Worm (Caenorhabditis elegans) whole organism, L4 larva: Measurements from ENCODE around the gene T01C1.4.
A peak's percentile ranks its signal among the peaks of the same experiment; 100 is the strongest.

ENCODE experiments used
- F26F4.8 ChIP-seq: fragments of 200-800 bp; sonication (Bioruptor generic); conservative IDR thresholded peaks from 2 replicates; pipeline ENCODE4 v1.3.6; 2022; ENCODE audit warnings: missing genetic modification characterization, missing compliant biosample characterization
- T20F7.1 ChIP-seq: fragments of 200-800 bp; sonication (Bioruptor generic); optimal IDR thresholded peaks from 2 replicates; lab custom pipeline; 2018; ENCODE audit warnings: mild to moderate bottlenecking, missing genetic modification characterization, missing compliant biosample characterization
- Y48G9A.11 ChIP-seq: fragments of 200-800 bp; sonication (Bioruptor generic); IDR thresholded peaks from 2 replicates; pipeline ENCODE4 v1.3.6; 2022; ENCODE audit warnings: missing genetic modification reagents, missing genetic modification characterization, missing compliant biosample characterization
- Y5F2A.4 ChIP-seq: fragments of 200-800 bp; sonication (Bioruptor generic); optimal IDR thresholded peaks from 2 replicates; lab custom pipeline; 2018; ENCODE audit warnings: mild to moderate bottlenecking, missing genetic modification characterization, missing compliant biosample characterization
- ZK337.2 ChIP-seq: fragments of 200-800 bp; sonication (Bioruptor generic); IDR thresholded peaks from 2 replicates; pipeline ENCODE4 v1.3.6; 2022; ENCODE audit warnings: missing genetic modification reagents, missing genetic modification characterization, missing compliant biosample characterization
- ama-1 ChIP-seq: fragments of 150-350 bp; optimal IDR thresholded peaks from 2 replicates; lab custom pipeline; 2014; ENCODE audit warnings: inconsistent platforms, mixed read lengths
- ceh-32 ChIP-seq: sonication (generic microtip); optimal IDR thresholded peaks from 2 replicates; lab custom pipeline; 2016; ENCODE audit warnings: mild to moderate bottlenecking, missing genetic modification characterization, missing compliant biosample characterization; ENCODE audit not compliant: poor library complexity
- ceh-44 ChIP-seq: fragments of 200-800 bp; sonication (Bioruptor generic); IDR thresholded peaks from 2 replicates; pipeline ENCODE4 v1.3.6; 2022; ENCODE audit warnings: missing genetic modification reagents, missing genetic modification characterization, missing compliant biosample characterization
- ceh-82 ChIP-seq: sonication (generic microtip); optimal IDR thresholded peaks from 2 replicates; lab custom pipeline; 2017; ENCODE audit warnings: missing biosample characterization, missing genetic modification characterization
- ces-1 ChIP-seq: fragments of 150-350 bp; sonication (generic microtip); optimal IDR thresholded peaks from 4 replicates; lab custom pipeline; 2014; ENCODE audit warnings: missing biosample characterization, missing genetic modification reagents, missing genetic modification characterization
- daf-12 ChIP-seq: fragments of 150-350 bp; optimal IDR thresholded peaks from 2 replicates; lab custom pipeline; 2014; ENCODE audit warnings: missing biosample characterization, missing genetic modification reagents, missing genetic modification characterization
- daf-16 ChIP-seq, 3 experiments: sonication (generic microtip); optimal IDR thresholded peaks; 2 replicates each; lab custom pipeline; 2016 to 2017; ENCODE audit warnings: missing genetic modification characterization in 3 of 3, missing genetic modification reagents in 3 of 3, mild to moderate bottlenecking in 2 of 3, missing compliant biosample characterization in 2 of 3, missing biosample characterization in 1 of 3, moderate library complexity in 1 of 3
- dmd-8 ChIP-seq: fragments of 200-800 bp; sonication (Bioruptor generic); IDR thresholded peaks from 2 replicates; pipeline ENCODE4 v1.3.6; 2022; ENCODE audit warnings: missing genetic modification characterization, missing compliant biosample characterization
- dmd-9 ChIP-seq: fragments of 200-800 bp; sonication (Bioruptor generic); IDR thresholded peaks from 2 replicates; pipeline ENCODE4 v1.3.6; 2022; ENCODE audit warnings: missing genetic modification reagents, missing genetic modification characterization, missing compliant biosample characterization
- dpl-1 ChIP-seq: fragments of 150-350 bp; optimal IDR thresholded peaks from 2 replicates; lab custom pipeline; 2014; ENCODE audit warnings: missing biosample characterization, missing genetic modification reagents, missing genetic modification characterization
- egl-43 ChIP-seq: fragments of 200-800 bp; sonication (Bioruptor generic); IDR thresholded peaks from 2 replicates; pipeline ENCODE4 v1.3.6; 2022; ENCODE audit warnings: missing genetic modification reagents, missing genetic modification characterization, missing compliant biosample characterization
- fkh-10 ChIP-seq: fragments of 150-350 bp; optimal IDR thresholded peaks from 2 replicates; lab custom pipeline; 2014; ENCODE audit warnings: missing biosample characterization, missing genetic modification reagents, missing genetic modification characterization
- gei-8 ChIP-seq: fragments of 200-800 bp; sonication (Bioruptor generic); optimal IDR thresholded peaks from 2 replicates; lab custom pipeline; 2018; ENCODE audit warnings: mild to moderate bottlenecking, missing genetic modification characterization, missing compliant biosample characterization
- hlh-11 ChIP-seq: fragments of 200-800 bp; sonication (Bioruptor generic); optimal IDR thresholded peaks from 2 replicates; lab custom pipeline; 2018; ENCODE audit warnings: mild to moderate bottlenecking, missing genetic modification characterization, missing compliant biosample characterization
- hlh-30 ChIP-seq: sonication (generic microtip); optimal IDR thresholded peaks from 2 replicates; lab custom pipeline; 2017; ENCODE audit warnings: antibody characterized with exemption, mild to moderate bottlenecking, missing genetic modification characterization, missing compliant biosample characterization; ENCODE audit not compliant: insufficient read depth
- jun-1 ChIP-seq: fragments of 150-350 bp; optimal IDR thresholded peaks from 2 replicates; lab custom pipeline; 2014; ENCODE audit warnings: missing biosample characterization, missing genetic modification reagents, missing genetic modification characterization
- lim-7 ChIP-seq: fragments of 200-800 bp; sonication (Bioruptor generic); IDR thresholded peaks from 2 replicates; pipeline ENCODE4 v1.3.6; 2022; ENCODE audit warnings: missing genetic modification characterization, missing compliant biosample characterization
- lin-13 ChIP-seq: fragments of 150-350 bp; optimal IDR thresholded peaks from 2 replicates; lab custom pipeline; 2014; ENCODE audit warnings: missing biosample characterization, missing genetic modification reagents, missing genetic modification characterization
- lin-15B ChIP-seq: fragments of 150-350 bp; sonication (generic microtip); optimal IDR thresholded peaks from 3 replicates; lab custom pipeline; 2014; ENCODE audit warnings: missing biosample characterization, missing genetic modification characterization
- lin-29 ChIP-seq: fragments of 200-800 bp; sonication (Bioruptor generic); IDR thresholded peaks from 2 replicates; pipeline ENCODE4 v1.3.6; 2022; ENCODE audit warnings: missing genetic modification reagents, missing genetic modification characterization, missing compliant biosample characterization
- lin-39 ChIP-seq: fragments of 150-350 bp; optimal IDR thresholded peaks from 2 replicates; lab custom pipeline; 2014; ENCODE audit warnings: missing biosample characterization, missing genetic modification reagents, missing genetic modification characterization
- madf-9 ChIP-seq: fragments of 200-800 bp; sonication (Bioruptor generic); conservative IDR thresholded peaks from 2 replicates; pipeline ENCODE4 v1.3.6; 2022; ENCODE audit warnings: missing genetic modification reagents, missing genetic modification characterization, missing compliant biosample characterization
- nhr-102 ChIP-seq: sonication (generic microtip); optimal IDR thresholded peaks from 2 replicates; lab custom pipeline; 2016; ENCODE audit warnings: mild to moderate bottlenecking, missing genetic modification characterization, moderate library complexity, missing compliant biosample characterization
- nhr-11 ChIP-seq: fragments of 150-350 bp; optimal IDR thresholded peaks from 2 replicates; lab custom pipeline; 2014; ENCODE audit warnings: missing biosample characterization, missing genetic modification characterization
- nhr-111 ChIP-seq: fragments of 200-800 bp; sonication (Bioruptor generic); optimal IDR thresholded peaks from 2 replicates; lab custom pipeline; 2018; ENCODE audit warnings: mild to moderate bottlenecking, missing genetic modification characterization, missing compliant biosample characterization
- nhr-25 ChIP-seq: sonication (generic microtip); optimal IDR thresholded peaks from 2 replicates; lab custom pipeline; 2017; ENCODE audit warnings: missing genetic modification characterization, mild to moderate bottlenecking, missing compliant biosample characterization, antibody characterized with exemption, moderate library complexity, borderline replicate concordance; ENCODE audit not compliant: insufficient read depth
- nhr-28 ChIP-seq: fragments of 150-350 bp; optimal IDR thresholded peaks from 2 replicates; lab custom pipeline; 2014; ENCODE audit warnings: missing biosample characterization, missing genetic modification characterization
- nhr-6 ChIP-seq: fragments of 150-350 bp; optimal IDR thresholded peaks from 2 replicates; lab custom pipeline; 2014; ENCODE audit warnings: missing biosample characterization, missing genetic modification characterization
- nhr-76 ChIP-seq: fragments of 150-350 bp; optimal IDR thresholded peaks from 2 replicates; lab custom pipeline; 2014; ENCODE audit warnings: missing biosample characterization, missing genetic modification characterization
- pha-4 ChIP-seq, 2 experiments: fragments of 150-350 bp in 1 of 2; fragments of 200-800 bp in 1 of 2; sonication (Bioruptor generic) in 1 of 2; IDR thresholded peaks in 1 of 2; optimal IDR thresholded peaks in 1 of 2; 2 replicates each; pipeline versions ENCODE4 v1.3.6 to Lab custom; 2014 to 2022; ENCODE audit warnings: missing genetic modification characterization in 2 of 2, missing genetic modification reagents in 2 of 2, missing biosample characterization in 1 of 2, missing compliant biosample characterization in 1 of 2
- php-3 ChIP-seq: fragments of 200-800 bp; sonication (Bioruptor generic); IDR thresholded peaks from 2 replicates; pipeline ENCODE4 v1.3.6; 2022; ENCODE audit warnings: missing genetic modification reagents, missing genetic modification characterization, missing compliant biosample characterization
- pqm-1 ChIP-seq: sonication (generic microtip); optimal IDR thresholded peaks from 2 replicates; lab custom pipeline; 2017; ENCODE audit warnings: missing biosample characterization, missing genetic modification characterization
- rbr-2 ChIP-seq: sonication (generic microtip); optimal IDR thresholded peaks from 2 replicates; lab custom pipeline; 2016; ENCODE audit warnings: missing genotype, missing genetic modification characterization, missing compliant biosample characterization
- sdz-12 ChIP-seq: fragments of 200-800 bp; sonication (Bioruptor generic); optimal IDR thresholded peaks from 2 replicates; lab custom pipeline; 2018; ENCODE audit warnings: mild to moderate bottlenecking, missing genetic modification characterization, missing compliant biosample characterization
- set-16 ChIP-seq: fragments of 200-800 bp; sonication (Bioruptor generic); IDR thresholded peaks from 2 replicates; pipeline ENCODE4 v1.3.6; 2022; ENCODE audit warnings: missing genetic modification reagents, missing genetic modification characterization, missing compliant biosample characterization
- snpc-1.2 ChIP-seq: fragments of 200-800 bp; sonication (Bioruptor generic); IDR thresholded peaks from 2 replicates; pipeline ENCODE4 v1.3.6; 2022; ENCODE audit warnings: missing genetic modification reagents, missing genetic modification characterization, missing compliant biosample characterization
- snpc-4 ChIP-seq: fragments of 150-350 bp; optimal IDR thresholded peaks from 2 replicates; lab custom pipeline; 2014; ENCODE audit warnings: missing biosample characterization, missing genetic modification characterization
- spr-3 ChIP-seq: fragments of 200-800 bp; sonication (Bioruptor generic); optimal IDR thresholded peaks from 2 replicates; lab custom pipeline; 2018; ENCODE audit warnings: mild to moderate bottlenecking, missing genetic modification characterization, missing compliant biosample characterization
- tag-97 ChIP-seq: fragments of 200-800 bp; sonication (Bioruptor generic); IDR thresholded peaks from 2 replicates; pipeline ENCODE4 v1.3.6; 2022; ENCODE audit warnings: missing genetic modification characterization, missing compliant biosample characterization
- unc-130 ChIP-seq: sonication (generic microtip); optimal IDR thresholded peaks from 2 replicates; lab custom pipeline; 2016; ENCODE audit warnings: missing genetic modification reagents, missing genetic modification characterization, missing compliant biosample characterization
- unc-39 ChIP-seq: sonication (generic microtip); optimal IDR thresholded peaks from 2 replicates; lab custom pipeline; 2017; ENCODE audit warnings: missing biosample characterization, missing genetic modification characterization
- unc-62 ChIP-seq, 3 experiments: fragments of 150-350 bp in 1 of 3; sonication (generic microtip); optimal IDR thresholded peaks in 2 of 3; peaks in 1 of 3; 1 replicate in 1 of 3; 2 replicates in 2 of 3; lab custom pipeline; 2014 to 2017; ENCODE audit warnings: missing biosample characterization in 3 of 3, missing genetic modification characterization in 3 of 3, missing genetic modification reagents in 3 of 3, missing genotype in 1 of 3
- zag-1 ChIP-seq: fragments of 150-350 bp; optimal IDR thresholded peaks from 2 replicates; lab custom pipeline; 2014; ENCODE audit warnings: missing biosample characterization, missing genetic modification characterization
- zfp-2 ChIP-seq: sonication (generic microtip); optimal IDR thresholded peaks from 2 replicates; lab custom pipeline; 2016; ENCODE audit warnings: mild to moderate bottlenecking, missing genetic modification characterization, missing compliant biosample characterization
- zfp-3 ChIP-seq: fragments of 200-800 bp; sonication (Bioruptor generic); conservative IDR thresholded peaks from 2 replicates; pipeline ENCODE4 v1.3.6; 2022; ENCODE audit warnings: missing genetic modification reagents, missing genetic modification characterization, missing compliant biosample characterization

The T01C1.4 gene

ce11 chrX:10731837-10732236 lies 14.9 kb upstream of the T01C1.4 start (continued):
- TF ChIP-seq zag-1 (tag; lab: Kevin White, UChicago) (no peak), ceh-44 (0 out of 2 replicates have a peak, but pooled peaks have one; percentile 37), ceh-82 (tag; lab: Kevin White, UChicago) (no peak), lin-15B (tag; lab: Kevin White, UChicago) (no peak), spr-3 (GFP tag; lab: Kevin White, UChicago) (no peak), sdz-12 (no peak), dpl-1 (GFP tag; lab: Kevin White, UChicago) (no peak), ceh-32 (tag; lab: Kevin White, UChicago) (no peak), egl-43 (GFP tag; lab: Robert Waterston, UW) (no peak), Y5F2A.4 (GFP tag; lab: Kevin White, UChicago) (no peak), zfp-2 (no peak), nhr-76 (tag; lab: Kevin White, UChicago) (no peak), lin-39 (tag; lab: Kevin White, UChicago) (no peak), zfp-3 (GFP tag; lab: Robert Waterston, UW) (0 out of 2 replicates have a peak, but pooled peaks have one; percentile 24), hlh-30 (no peak), jun-1 (tag; lab: Kevin White, UChicago) (no peak), fkh-10 (GFP tag; lab: Kevin White, UChicago) (no peak), lim-7 (no peak), snpc-4 (tag; lab: Kevin White, UChicago) (no peak), nhr-102 (no peak), pha-4 (GFP tag; IDR thresholded peaks at IDR 0.05; lab: Robert Waterston, UW) (peak; percentile 78; the same call in 1 of the 2 replicates), pha-4 (tag; optimal IDR thresholded peaks at IDR 0.05; lab: Kevin White, UChicago) (no peak), T20F7.1 (GFP tag; lab: Kevin White, UChicago) (peak; percentile 28), daf-16 (GFP tag; optimal IDR thresholded peaks at IDR 0.05; lab: Kevin White, UChicago) (peak; percentile 30 to 76), daf-16 (tag; optimal IDR thresholded peaks at IDR 0.05; lab: Kevin White, UChicago) (no peak), pqm-1 (no peak), dmd-8 (GFP tag; lab: Robert Waterston, UW) (peak; percentile 77; the same call in 1 of the 2 replicates), hlh-11 (no peak), F26F4.8 (peak; percentile 70; the same call in 1 of the 2 replicates), ama-1 (lab: Kevin White, UChicago) (no peak), daf-12 (tag; lab: Kevin White, UChicago) (no peak), set-16 (GFP tag; lab: Robert Waterston, UW) (no peak), nhr-111 (GFP tag; lab: Kevin White, UChicago) (no peak), nhr-25 (tag; lab: Kevin White, UChicago) (no peak), ZK337.2 (GFP tag; lab: Robert Waterston, UW) (peak; percentile 63; the same call in 1 of the 2 replicates), ces-1 (GFP tag; lab: Kevin White, UChicago) (no peak), nhr-6 (tag; lab: Kevin White, UChicago) (no peak), unc-130 (peak; percentile 62), lin-13 (no peak), Y48G9A.11 (GFP tag; lab: Robert Waterston, UW) (no peak), php-3 (GFP tag; lab: Robert Waterston, UW) (0 out of 2 replicates have a peak, but pooled peaks have one; percentile 13), madf-9 (GFP tag; lab: Robert Waterston, UW) (peak; percentile 54; the same call in 1 of the 2 replicates), snpc-1.2 (GFP tag; lab: Robert Waterston, UW) (no peak), dmd-9 (GFP tag; lab: Robert Waterston, UW) (no peak), rbr-2 (tag; lab: Kevin White, UChicago) (peak; percentile 30), lin-29 (GFP tag; lab: Robert Waterston, UW) (no peak), gei-8 (GFP tag; lab: Kevin White, UChicago) (no peak), nhr-11 (no peak), nhr-28 (tag; lab: Kevin White, UChicago) (no peak), tag-97 (GFP tag; lab: Robert Waterston, UW) (no peak), unc-62 (GFP tag; optimal IDR thresholded peaks at IDR 0.05 in 1 of 2; lab: Kevin White, UChicago) (no peak), unc-62 (tag; optimal IDR thresholded peaks at IDR 0.05; lab: Kevin White, UChicago) (no peak), unc-39 (no peak)
